Fruit fly (Drosophila melanogaster) whole organism, wandering third instar larva: ENCODE measurements around the gene Rgl.

ENCODE experiments used
- Dif ChIP-seq: fragments of 200-275, 200-300 bp; sonication (Bioruptor generic); optimal IDR thresholded peaks from 2 replicates; lab custom pipeline; 2018; ENCODE audit warnings: missing biosample characterization, missing genetic modification characterization; ENCODE audit not compliant: partially characterized antibody
- Mio ChIP-seq: sonication (Bioruptor generic); optimal IDR thresholded peaks from 2 replicates; lab custom pipeline; 2016; ENCODE audit warnings: missing biosample characterization, missing genetic modification characterization
- Myc ChIP-seq: fragments of >200 bp; optimal IDR thresholded peaks from 2 replicates; lab custom pipeline; 2017
- br ChIP-seq: fragments of 200-800 bp; sonication (Bioruptor generic); optimal IDR thresholded peaks from 2 replicates; lab custom pipeline; 2016; ENCODE audit warnings: missing biosample characterization, missing genetic modification characterization
- dmrt93B ChIP-seq: fragments of 200-800 bp; sonication (Bioruptor generic); optimal IDR thresholded peaks from 2 replicates; lab custom pipeline; 2018; ENCODE audit warnings: missing biosample characterization, mild to moderate bottlenecking, missing genetic modification characterization
- dsf ChIP-seq: sonication (Bioruptor generic); optimal IDR thresholded peaks from 2 replicates; lab custom pipeline; 2016; ENCODE audit warnings: missing biosample characterization, missing genetic modification characterization, borderline replicate concordance
- fru ChIP-seq: fragments of 200-800 bp; sonication (Bioruptor generic); optimal IDR thresholded peaks from 3 replicates; lab custom pipeline; 2016; ENCODE audit warnings: missing biosample characterization, mild to moderate bottlenecking, missing genetic modification characterization
- pan ChIP-seq: fragments of >200 bp; optimal IDR thresholded peaks from 2 replicates; lab custom pipeline; 2017
- sv ChIP-seq: fragments of 200-800 bp; sonication (Bioruptor generic); optimal IDR thresholded peaks from 3 replicates; lab custom pipeline; 2016; ENCODE audit warnings: missing biosample characterization, missing genetic modification characterization
- usp ChIP-seq: fragments of >200 bp; optimal IDR thresholded peaks from 2 replicates; lab custom pipeline; 2017; ENCODE audit warnings: missing biosample characterization, missing genetic modification characterization

DNA sequence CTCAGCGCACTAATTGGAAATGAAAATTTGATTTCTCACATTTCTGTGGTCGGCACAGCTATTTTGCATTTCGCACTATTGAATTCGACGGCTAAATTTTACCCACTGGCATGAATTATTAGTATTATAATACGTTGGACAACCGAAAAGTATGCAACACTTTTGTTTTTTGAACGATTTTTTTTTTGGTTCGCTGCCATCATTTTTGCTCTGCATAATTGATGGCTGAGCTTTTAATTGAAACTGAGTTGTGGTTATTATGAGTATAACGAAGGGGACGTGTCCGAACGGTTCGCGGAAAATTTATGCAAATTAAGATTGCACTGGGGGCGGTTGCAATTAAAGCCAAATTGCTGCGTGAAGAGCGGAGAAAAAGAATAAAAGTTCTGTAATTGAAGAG is 24.5 kb downstream of the Rgl start:
- TF ChIP-seq usp (GFP tag; lab: Kevin White, UChicago): no peak
- no peak for TF ChIP-seq dmrt93B (GFP tag; lab: Kevin White, UChicago)
- no peak for TF ChIP-seq Dif (GFP tag; lab: Kevin White, UChicago)
- no peak for TF ChIP-seq pan
- no peak for TF ChIP-seq fru (GFP tag; lab: Kevin White, UChicago)
- TF ChIP-seq Myc (lab: Kevin White, UChicago): peak; percentile 68
- no peak for TF ChIP-seq br (GFP tag; lab: Kevin White, UChicago)
- TF ChIP-seq Mio (GFP tag; lab: Kevin White, UChicago): no peak
- TF ChIP-seq sv (GFP tag; lab: Kevin White, UChicago): no peak
- TF ChIP-seq dsf: no peak
